Worm (Caenorhabditis elegans): ENCODE measurements around the gene str-208.

DNA sequence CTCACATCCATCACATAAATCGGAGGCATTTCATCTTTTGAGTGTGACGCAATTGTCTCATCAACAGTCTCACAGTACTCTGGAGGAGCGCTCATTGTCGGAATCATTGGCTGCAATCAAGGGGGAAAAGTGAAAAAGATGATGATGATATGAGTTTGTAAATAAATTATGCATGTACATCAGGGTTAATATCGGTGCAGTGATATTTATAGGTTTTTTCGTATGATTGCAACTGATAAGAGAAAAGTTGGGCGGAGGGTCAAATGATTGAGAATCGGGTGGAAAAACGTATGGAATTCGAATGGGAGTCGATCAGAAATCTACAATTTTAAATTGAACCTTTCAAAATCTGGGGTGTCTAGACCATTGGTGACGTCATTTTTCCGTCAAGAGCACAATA is 41.8 kb upstream of the str-208 start, which contains the start of gene H23N18.6:
- no peak for TF ChIP-seq scrt-1 (GFP tag; IDR thresholded peaks at IDR 0.05)
- TF ChIP-seq ama-1 (optimal IDR thresholded peaks at IDR 0.05) = no peak
- no peak for TF ChIP-seq tbx-11 (GFP tag; IDR thresholded peaks at IDR 0.05)
- no peak for TF ChIP-seq tbx-37 (GFP tag; conservative IDR thresholded peaks at IDR 0.05)
- no peak for TF ChIP-seq pes-1 (GFP tag; IDR thresholded peaks at IDR 0.05)
- TF ChIP-seq ceh-36 (tag; optimal IDR thresholded peaks at IDR 0.05) = no peak
- TF ChIP-seq B0310.2 (tag; optimal IDR thresholded peaks at IDR 0.05) = no peak
- TF ChIP-seq aly-1 (tag; optimal IDR thresholded peaks at IDR 0.05) = no peak
- TF ChIP-seq hmg-4 (GFP tag; optimal IDR thresholded peaks at IDR 0.05) = no peak

Measured in whole organism, early embryonic.